Worm (Caenorhabditis elegans): ENCODE measurements around the gene srw-129.

- TF ChIP-seq med-1 (GFP tag; optimal IDR thresholded peaks at IDR 0.05; ENCODE audit: insufficient read depth) (no peak), cog-1 (tag; optimal IDR thresholded peaks at IDR 0.05) (no peak), ref-1 (GFP tag; conservative IDR thresholded peaks at IDR 0.05) (no peak), flt-1 (GFP tag; IDR thresholded peaks at IDR 0.05) (no peak)
Observed at ce11 chrV:2996105-2996504, 24.4 kb downstream of the srw-129 start, which contains the start of gene srw-120.
